Fruit fly (Drosophila melanogaster): ENCODE data around the gene beat-VII.

beat-VII gene

DNA sequence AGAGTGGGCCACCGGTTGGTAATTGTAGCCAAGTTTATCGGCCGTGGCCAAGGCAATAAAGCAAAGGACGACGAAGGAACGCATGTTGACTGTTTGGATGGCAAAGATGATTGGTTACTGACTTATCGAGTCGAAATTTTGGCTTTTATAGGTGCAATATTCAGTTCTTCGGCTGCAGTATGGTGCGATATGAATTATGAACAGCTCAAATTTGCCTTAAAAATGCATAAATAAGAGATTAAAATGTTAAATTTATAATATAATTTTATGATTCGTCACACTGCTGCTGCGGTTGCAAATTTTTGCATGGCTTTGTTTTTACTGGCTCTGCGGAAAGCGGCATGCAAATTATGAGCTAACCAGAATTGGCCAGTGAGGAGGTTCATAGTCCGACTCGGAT, 53.1 kb downstream of the beat-VII start, which contains the start of gene TwdlK:
Gene TwdlK, minus strand, starts transcription at position 101 of the 400 bp plus-strand sequence.
- TF ChIP-seq psq (optimal IDR thresholded peaks at IDR 0.05), result no peak
- no peak for TF ChIP-seq insv (optimal IDR thresholded peaks at IDR 0.05)
- no peak for TF ChIP-seq h (optimal IDR thresholded peaks at IDR 0.05)
- no peak for TF ChIP-seq Sin3A (optimal IDR thresholded peaks at IDR 0.05)
- TF ChIP-seq ttk (optimal IDR thresholded peaks at IDR 0.05), result no peak
- no peak for TF ChIP-seq Myc (optimal IDR thresholded peaks at IDR 0.05)

DNA sequence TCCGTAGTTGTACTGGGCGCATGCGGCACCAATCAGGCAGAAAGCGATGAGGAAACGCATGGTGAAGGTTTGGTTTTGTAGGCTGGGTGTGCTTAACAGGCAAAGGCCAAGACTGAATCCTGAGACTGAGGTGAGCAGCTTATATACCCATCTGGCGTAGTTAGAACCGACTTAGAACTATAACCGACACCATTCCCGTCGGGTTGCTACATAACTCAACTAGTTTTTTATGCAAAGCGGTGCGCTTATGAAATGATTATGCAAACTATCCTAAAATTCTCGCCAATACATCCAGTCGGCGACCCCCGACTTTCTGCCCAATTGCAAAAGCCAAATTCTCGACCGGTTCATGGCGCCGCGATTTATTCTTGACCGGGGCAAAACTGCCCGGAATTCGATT, 55.1 kb downstream of the beat-VII start, which contains the start of gene TwdlO:
Gene TwdlO, minus strand, starts transcription at position 101 of the 400 bp plus-strand sequence.
- TF ChIP-seq h (optimal IDR thresholded peaks at IDR 0.05) (no peak), Sin3A (optimal IDR thresholded peaks at IDR 0.05) (no peak), Myc (optimal IDR thresholded peaks at IDR 0.05) (no peak), insv (optimal IDR thresholded peaks at IDR 0.05) (no peak), ttk (optimal IDR thresholded peaks at IDR 0.05) (no peak), psq (optimal IDR thresholded peaks at IDR 0.05) (no peak)

DNA sequence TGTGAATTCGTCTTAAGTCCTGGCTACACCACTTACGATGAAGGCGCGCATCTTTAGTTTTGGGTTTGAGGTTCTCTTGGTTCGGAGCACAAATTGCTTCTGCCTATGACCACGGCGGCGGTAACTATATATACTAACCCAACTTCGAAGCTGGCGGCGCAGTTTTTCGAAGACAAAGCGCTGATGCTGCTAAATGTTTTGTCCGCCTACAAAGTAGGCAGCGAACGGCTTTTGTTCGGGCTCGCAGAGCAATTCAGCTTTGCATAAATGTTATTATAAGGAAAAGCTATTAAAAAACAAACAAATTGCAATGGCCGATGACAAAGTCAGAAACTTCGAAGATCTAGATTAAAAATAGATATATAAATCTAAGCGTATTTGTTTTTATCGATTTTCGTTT, 56.2 kb downstream of the beat-VII start, which contains the start of gene TwdlL:
Gene TwdlL, minus strand, starts transcription at position 101 of the 400 bp plus-strand sequence.
- no peak for TF ChIP-seq h (optimal IDR thresholded peaks at IDR 0.05)
- TF ChIP-seq ttk (optimal IDR thresholded peaks at IDR 0.05), result no peak
- no peak for TF ChIP-seq insv (optimal IDR thresholded peaks at IDR 0.05)
- TF ChIP-seq psq (optimal IDR thresholded peaks at IDR 0.05), result no peak
- no peak for TF ChIP-seq Myc (optimal IDR thresholded peaks at IDR 0.05)
- no peak for TF ChIP-seq Sin3A (optimal IDR thresholded peaks at IDR 0.05)

DNA sequence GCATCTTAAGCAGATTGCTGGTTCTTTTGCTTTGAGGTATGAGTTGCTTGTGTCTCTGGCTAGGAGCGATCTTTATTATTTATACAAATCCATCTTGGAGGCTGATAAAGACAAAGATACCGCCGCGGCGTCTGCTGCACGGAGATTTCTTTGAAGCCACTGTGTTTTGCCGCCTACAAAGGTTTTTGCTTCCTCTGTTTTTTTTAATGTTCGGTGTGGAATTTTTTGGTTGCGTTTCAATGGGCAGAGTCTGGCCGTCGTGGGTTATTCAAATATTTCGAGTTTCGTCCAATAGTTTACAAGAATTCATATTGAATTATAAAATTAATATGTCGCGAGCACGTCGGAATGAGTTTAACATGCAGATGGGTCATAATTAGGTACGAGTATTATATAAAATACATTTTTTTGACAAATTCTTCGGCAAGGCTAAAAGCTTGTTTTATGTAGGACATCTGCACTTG, 58.2 kb downstream of the beat-VII start, which contains the start of gene TwdlB:
Gene TwdlB, minus strand, starts transcription at position 51 of the 464 bp plus-strand sequence.
- no peak for TF ChIP-seq h (optimal IDR thresholded peaks at IDR 0.05)

DNA sequence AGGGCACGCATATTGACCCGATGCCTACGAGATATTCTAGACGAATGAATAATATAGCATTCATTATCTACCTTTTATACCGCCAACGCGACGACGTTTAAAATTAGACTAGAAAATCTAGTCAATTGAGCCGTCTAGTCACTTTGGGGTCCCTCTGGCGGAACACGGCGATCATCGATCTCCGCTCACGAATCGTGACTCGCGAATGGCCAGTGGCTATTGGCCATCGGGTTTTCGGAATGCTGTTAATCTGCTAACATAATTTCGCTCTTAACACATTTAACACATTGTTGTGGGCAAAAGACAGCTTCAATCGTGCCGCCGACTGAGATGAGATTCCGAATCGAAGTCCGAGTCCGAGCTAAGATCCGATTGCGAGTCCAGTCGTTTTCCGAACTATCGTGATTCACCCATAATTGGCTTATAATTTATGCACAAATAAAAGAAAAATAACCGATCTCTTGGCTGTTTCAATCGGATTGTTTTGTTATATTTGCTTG, 60.4 kb downstream of the beat-VII start, which contains the start of gene TwdlP:
Gene TwdlP, minus strand, starts transcription at position 51 of the 500 bp plus-strand sequence.
- no peak for TF ChIP-seq Myc (optimal IDR thresholded peaks at IDR 0.05)
- no peak for TF ChIP-seq insv (optimal IDR thresholded peaks at IDR 0.05)
- TF ChIP-seq h (optimal IDR thresholded peaks at IDR 0.05), result no peak

DNA sequence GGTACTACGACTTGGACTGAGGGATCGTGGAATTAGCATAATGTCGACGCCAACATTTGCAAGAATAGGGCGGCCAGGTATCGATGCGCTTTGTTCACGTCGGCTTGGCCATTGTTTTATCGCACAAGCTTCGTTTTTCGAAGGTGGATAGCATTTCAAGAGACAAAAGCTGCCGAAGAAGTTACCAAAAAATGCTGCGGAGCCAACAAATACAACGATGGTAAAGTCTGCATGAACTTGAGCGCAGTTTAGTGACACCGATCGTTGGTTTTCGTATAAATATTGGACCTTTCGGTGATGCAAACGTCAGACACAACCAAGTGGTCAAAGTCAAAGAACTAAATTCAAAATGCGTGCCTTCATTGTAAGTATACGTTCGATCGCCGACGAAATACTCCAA, 62.9 kb downstream of the beat-VII start, which contains the start of gene TwdlM:
Gene TwdlM, plus strand, starts transcription at position 301 of the 400 bp plus-strand sequence.
- no peak for TF ChIP-seq psq (optimal IDR thresholded peaks at IDR 0.05)
- TF ChIP-seq ttk (optimal IDR thresholded peaks at IDR 0.05), result no peak
- no peak for TF ChIP-seq Sin3A (optimal IDR thresholded peaks at IDR 0.05)
- TF ChIP-seq Myc (optimal IDR thresholded peaks at IDR 0.05), result no peak
- no peak for TF ChIP-seq insv (optimal IDR thresholded peaks at IDR 0.05)
- no peak for TF ChIP-seq h (optimal IDR thresholded peaks at IDR 0.05)

DNA sequence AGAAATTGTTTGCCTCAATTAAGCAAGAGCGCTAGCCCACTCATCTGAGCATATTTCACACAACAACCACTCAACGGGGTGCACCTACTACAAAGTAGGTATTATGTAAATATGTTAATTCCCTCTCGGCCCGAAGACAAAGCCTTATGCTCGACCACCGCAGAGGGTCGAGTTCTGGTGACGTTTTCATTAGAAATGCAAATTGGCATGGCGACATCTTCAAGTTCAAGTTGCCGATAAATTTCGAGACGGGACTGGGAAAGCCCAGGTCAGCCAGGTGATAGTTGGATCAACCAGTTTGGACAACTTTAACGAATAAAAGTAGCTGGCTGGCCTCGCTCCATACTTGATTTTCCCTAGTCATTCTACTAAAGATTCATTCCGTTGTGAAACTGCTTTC, 66.3 kb downstream of the beat-VII start:
- TF ChIP-seq insv (optimal IDR thresholded peaks at IDR 0.05), result no peak
- TF ChIP-seq h (optimal IDR thresholded peaks at IDR 0.05), result no peak
- TF ChIP-seq Sin3A (optimal IDR thresholded peaks at IDR 0.05), result no peak
- no peak for TF ChIP-seq Myc (optimal IDR thresholded peaks at IDR 0.05)
- no peak for TF ChIP-seq ttk (optimal IDR thresholded peaks at IDR 0.05)
- no peak for TF ChIP-seq psq (optimal IDR thresholded peaks at IDR 0.05)

DNA sequence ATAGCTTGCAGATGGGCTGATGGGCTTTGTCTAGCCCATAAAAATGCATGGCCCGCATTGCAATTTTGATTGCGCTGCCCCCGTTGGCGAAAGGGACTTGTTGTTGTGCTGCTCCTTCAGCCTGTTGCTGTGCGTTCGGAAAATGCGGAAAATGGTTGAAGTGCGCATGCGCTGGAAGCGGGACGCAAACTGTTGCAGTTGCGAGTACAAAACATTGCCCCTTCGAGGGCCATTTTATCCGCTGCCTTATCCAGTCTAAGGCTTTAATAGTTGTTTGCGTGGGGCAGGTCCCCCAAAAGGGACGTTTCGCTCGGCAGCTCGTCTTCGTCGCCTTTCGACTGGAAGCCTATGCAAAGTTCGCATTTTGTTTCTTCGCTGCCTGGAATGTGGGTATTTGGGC, 75.3 kb downstream of the beat-VII start:
- TF ChIP-seq Myc (optimal IDR thresholded peaks at IDR 0.05) (no peak), insv (optimal IDR thresholded peaks at IDR 0.05) (no peak), psq (optimal IDR thresholded peaks at IDR 0.05) (no peak), h (optimal IDR thresholded peaks at IDR 0.05) (no peak), Sin3A (optimal IDR thresholded peaks at IDR 0.05) (no peak), ttk (optimal IDR thresholded peaks at IDR 0.05) (no peak)
